Worm (Caenorhabditis elegans): ENCODE data around the gene dao-3.

Gene dao-3

DNA sequence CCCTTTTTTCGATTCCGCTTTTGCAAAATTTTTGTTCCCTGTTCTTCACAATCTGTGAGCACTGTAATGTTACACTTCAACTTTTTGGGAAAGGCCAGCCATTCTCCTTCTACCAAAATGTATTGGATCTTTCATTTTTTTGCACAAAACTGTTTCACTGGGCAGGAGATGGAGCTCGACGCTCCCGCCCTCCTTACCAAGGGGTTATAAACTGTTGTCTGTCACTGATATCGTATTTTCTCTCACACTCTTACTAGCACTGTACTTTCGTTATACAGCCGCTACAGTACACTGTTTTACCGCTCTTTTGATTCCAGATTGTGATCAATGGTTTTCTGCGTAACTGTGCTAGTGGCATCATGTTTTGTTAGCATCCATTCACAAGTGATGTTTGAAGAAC, 8.6 kb downstream of the dao-3 start, which contains the start of gene C46F2.1:
C46F2.1 (plus strand) TSS at position 301 of the 400 bp plus-strand sequence.
- TF ChIP-seq sdc-2 (tag; optimal IDR thresholded peaks at IDR 0.05) (no peak), K09A11.1 (tag; optimal IDR thresholded peaks at IDR 0.05; ENCODE audit: insufficient read depth) (no peak), pha-2 (tag; optimal IDR thresholded peaks at IDR 0.05) (no peak), unc-55 (GFP tag; optimal IDR thresholded peaks at IDR 0.05) (no peak), ceh-6 (GFP tag; optimal IDR thresholded peaks at IDR 0.05) (no peak), Y22D7AL.16 (tag; optimal IDR thresholded peaks at IDR 0.05) (no peak), hlh-13 (GFP tag; optimal IDR thresholded peaks at IDR 0.05) (no peak), zip-5 (tag; optimal IDR thresholded peaks at IDR 0.05) (no peak), dmd-4 (tag; optimal IDR thresholded peaks at IDR 0.05; ENCODE audit: borderline replicate concordance) (no peak)

DNA sequence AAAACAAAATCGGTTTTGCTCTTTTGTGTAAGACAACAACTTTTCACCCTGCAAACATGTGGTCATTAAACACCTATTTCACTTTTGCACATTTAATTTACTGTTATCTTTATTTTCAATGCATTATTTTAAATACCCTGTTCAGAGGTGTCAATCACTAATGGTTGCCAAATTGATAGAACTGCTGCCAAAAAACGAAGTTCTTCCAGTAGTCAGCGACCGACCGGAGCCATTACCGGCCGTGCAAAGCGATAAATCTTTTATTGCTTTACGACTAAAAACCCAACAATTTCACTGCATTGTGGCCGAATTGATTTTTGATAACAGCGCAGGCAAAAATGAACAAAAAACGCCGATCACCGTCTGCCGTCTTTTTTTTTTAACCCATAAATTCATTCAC, 11.8 kb downstream of the dao-3 start:
- TF ChIP-seq ceh-31 (tag; optimal IDR thresholded peaks at IDR 0.05), result no peak
- no peak for TF ChIP-seq ceh-18 (tag; optimal IDR thresholded peaks at IDR 0.05)
- TF ChIP-seq T23F11.4 (GFP tag; optimal IDR thresholded peaks at IDR 0.05), result no peak
- TF ChIP-seq pha-4 (tag; optimal IDR thresholded peaks at IDR 0.05), result no peak
- no peak for TF ChIP-seq elt-4 (tag; optimal IDR thresholded peaks at IDR 0.05)
- TF ChIP-seq unc-42 (tag; optimal IDR thresholded peaks at IDR 0.05), result no peak

DNA sequence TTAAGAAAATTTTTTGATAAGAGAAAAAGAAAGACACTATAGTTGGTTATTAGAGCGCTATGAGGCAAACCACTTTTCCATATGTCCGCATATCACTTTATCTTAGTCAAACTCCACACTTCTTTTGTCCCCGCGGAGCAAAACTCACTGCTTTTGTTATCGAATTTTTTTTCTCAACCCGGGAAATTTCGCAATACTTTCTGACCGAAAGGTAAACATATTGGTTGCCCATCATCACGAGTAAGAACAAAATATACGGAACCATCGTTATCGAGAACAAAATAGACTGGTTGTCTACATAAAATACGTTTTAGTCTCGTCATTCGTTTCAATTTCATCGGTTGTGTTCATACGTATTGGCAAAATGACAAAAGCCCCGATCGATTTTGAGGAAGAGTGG, 17.1 kb downstream of the dao-3 start, which contains the start of gene C18A11.1:
C18A11.1 (plus strand) TSS at position 36 of the 400 bp plus-strand sequence.
- no peak for TF ChIP-seq C08G9.2 (tag; optimal IDR thresholded peaks at IDR 0.05)

DNA sequence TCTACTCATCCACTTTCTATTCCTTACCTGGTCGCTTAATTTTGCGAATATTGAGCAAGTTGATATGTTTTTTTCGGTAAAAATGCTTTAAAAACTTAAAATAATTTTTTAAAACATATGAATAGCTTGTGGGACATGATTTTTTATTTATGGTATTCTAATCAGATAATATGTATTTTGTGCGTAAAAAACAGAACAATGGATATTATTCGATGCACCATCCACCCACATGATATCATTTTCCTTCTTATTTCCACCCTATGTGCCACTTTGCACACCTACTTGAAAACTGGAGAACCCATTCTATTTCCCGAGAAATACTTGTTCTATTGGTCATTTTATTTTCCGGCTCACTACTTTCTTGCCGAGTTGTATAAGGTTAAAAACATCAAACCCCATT, 19.1 kb downstream of the dao-3 start, which contains the start of gene C18A11.2:
C18A11.2 (plus strand) TSS at position 301 of the 400 bp plus-strand sequence.
- TF ChIP-seq sox-2 (GFP tag; IDR thresholded peaks at IDR 0.05), result no peak
- no peak for TF ChIP-seq nhr-11 (tag; optimal IDR thresholded peaks at IDR 0.05)
- no peak for TF ChIP-seq pag-3 (tag; optimal IDR thresholded peaks at IDR 0.05; ENCODE audit: borderline replicate concordance)

DNA sequence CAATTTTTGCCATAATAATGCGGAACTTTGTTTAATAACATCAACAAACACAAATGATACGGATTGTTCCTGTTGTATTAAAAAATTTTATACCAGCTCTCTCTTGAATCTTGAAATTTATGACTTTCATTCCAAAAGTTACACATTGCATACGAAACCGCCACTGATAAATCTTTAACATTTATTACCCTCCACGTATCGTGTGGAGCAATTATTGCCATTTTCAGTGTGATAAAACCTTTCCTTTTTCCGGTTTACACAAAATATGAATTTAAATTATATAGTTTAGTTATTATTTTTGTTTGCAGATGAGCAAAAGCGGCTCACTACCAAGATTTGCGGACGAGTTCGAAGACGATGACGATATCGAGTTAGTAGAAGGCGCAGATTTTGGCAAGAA, 25.5 kb downstream of the dao-3 start, which contains the start of gene C18A11.3:
C18A11.3 (plus strand) TSS at position 301 of the 400 bp plus-strand sequence.
- TF ChIP-seq fax-1 (tag; optimal IDR thresholded peaks at IDR 0.05) (no peak), pax-1 (tag; optimal IDR thresholded peaks at IDR 0.05) (no peak), nfya-1 (tag; optimal IDR thresholded peaks at IDR 0.05) (no peak), T23F11.4 (GFP tag; optimal IDR thresholded peaks at IDR 0.05) (no peak), pqm-1 (tag; optimal IDR thresholded peaks at IDR 0.05) (no peak), pag-3 (tag; optimal IDR thresholded peaks at IDR 0.05; ENCODE audit: borderline replicate concordance) (no peak), ztf-16 (tag; optimal IDR thresholded peaks at IDR 0.05) (no peak)

DNA sequence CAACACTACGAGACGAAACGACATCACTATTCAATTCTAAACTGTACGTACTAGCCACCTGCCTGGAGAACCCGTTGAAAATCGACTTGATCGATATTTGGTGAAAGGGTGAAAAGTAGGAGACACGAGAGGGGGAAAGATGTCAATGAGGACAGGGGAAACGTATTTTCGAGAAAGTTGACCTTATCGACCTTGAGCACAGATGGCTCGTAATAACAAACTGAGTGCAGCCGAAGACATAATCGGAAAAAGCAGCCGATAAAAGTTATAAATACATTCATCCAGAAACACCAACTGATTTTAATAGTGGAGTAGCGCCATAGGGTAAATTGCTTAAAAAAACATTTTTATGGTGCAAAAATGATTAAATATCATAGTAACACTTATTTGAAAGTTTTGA, 26.4 kb downstream of the dao-3 start:
- TF ChIP-seq pha-4 (tag; optimal IDR thresholded peaks at IDR 0.05) (no peak), unc-86 (tag; optimal IDR thresholded peaks at IDR 0.05) (no peak), pros-1 (tag; optimal IDR thresholded peaks at IDR 0.05) (no peak), nhr-232 (tag; optimal IDR thresholded peaks at IDR 0.05) (no peak), sox-2 (GFP tag; IDR thresholded peaks at IDR 0.05) (no peak), che-1 (tag; optimal IDR thresholded peaks at IDR 0.05) (no peak), fkh-10 (GFP tag; optimal IDR thresholded peaks at IDR 0.05) (no peak), ceh-34 (tag; optimal IDR thresholded peaks at IDR 0.05) (no peak), ceh-30 (tag; optimal IDR thresholded peaks at IDR 0.05) (no peak), hlh-15 (tag; optimal IDR thresholded peaks at IDR 0.05) (no peak), K02D7.2 (tag; optimal IDR thresholded peaks at IDR 0.05) (no peak), rnt-1 (tag; optimal IDR thresholded peaks at IDR 0.05) (no peak), elt-2 (tag; optimal IDR thresholded peaks at IDR 0.05) (no peak), C08G9.2 (tag; optimal IDR thresholded peaks at IDR 0.05) (no peak), T23F11.4 (GFP tag; optimal IDR thresholded peaks at IDR 0.05) (no peak), dve-1 (tag; optimal IDR thresholded peaks at IDR 0.05) (no peak), ets-4 (tag; optimal IDR thresholded peaks at IDR 0.05) (no peak), hlh-8 (tag; optimal IDR thresholded peaks at IDR 0.05) (no peak)

All from whole organism, late embryonic.